Worm (Caenorhabditis elegans) whole organism, L4 larva: ENCODE data around the gene fbxa-55.

Source experiments
- F10B5.3 ChIP-seq: sonication (generic microtip); optimal IDR thresholded peaks from 2 replicates; lab custom pipeline; 2016; ENCODE audit warnings: mild to moderate bottlenecking, missing genetic modification characterization, missing compliant biosample characterization
- F49E8.2 ChIP-seq: sonication (generic microtip); optimal IDR thresholded peaks from 2 replicates; lab custom pipeline; 2016; ENCODE audit warnings: missing compliant biosample characterization, mild to moderate bottlenecking, missing genetic modification characterization, borderline replicate concordance
- Y105C5A.15 ChIP-seq: fragments of 200-800 bp; sonication (Bioruptor generic); IDR thresholded peaks from 2 replicates; pipeline ENCODE4 v1.3.6; 2022; ENCODE audit warnings: missing genetic modification characterization, missing compliant biosample characterization
- Y75B8A.6 ChIP-seq: fragments of 200-800 bp; sonication (Bioruptor generic); IDR thresholded peaks from 2 replicates; pipeline ENCODE4 v1.3.6; 2022; ENCODE audit warnings: missing genetic modification reagents, missing genetic modification characterization, missing compliant biosample characterization
- ama-1 ChIP-seq: fragments of 150-350 bp; optimal IDR thresholded peaks from 2 replicates; lab custom pipeline; 2014; ENCODE audit warnings: inconsistent platforms, mixed read lengths
- attf-4 ChIP-seq: sonication (generic microtip); optimal IDR thresholded peaks from 3 replicates; lab custom pipeline; 2017; ENCODE audit warnings: missing biosample characterization, missing genetic modification characterization
- ceh-20 ChIP-seq: fragments of 200-800 bp; sonication (Bioruptor generic); IDR thresholded peaks from 2 replicates; pipeline ENCODE4 v1.3.6; 2022; ENCODE audit warnings: missing genetic modification reagents, missing genetic modification characterization, missing compliant biosample characterization
- ceh-62 ChIP-seq: sonication (generic microtip); optimal IDR thresholded peaks from 2 replicates; lab custom pipeline; 2017; ENCODE audit warnings: missing biosample characterization, missing genetic modification characterization
- ces-1 ChIP-seq: fragments of 150-350 bp; sonication (generic microtip); optimal IDR thresholded peaks from 4 replicates; lab custom pipeline; 2014; ENCODE audit warnings: missing biosample characterization, missing genetic modification reagents, missing genetic modification characterization
- cey-2 ChIP-seq: sonication (generic microtip); optimal IDR thresholded peaks from 3 replicates; lab custom pipeline; 2017; ENCODE audit warnings: missing genetic modification characterization, mild to moderate bottlenecking, missing compliant biosample characterization, antibody characterized with exemption, borderline replicate concordance; ENCODE audit not compliant: insufficient read depth
- daf-16 ChIP-seq, 3 experiments: sonication (generic microtip); optimal IDR thresholded peaks; 2 replicates each; lab custom pipeline; 2016 to 2017; ENCODE audit warnings: missing genetic modification characterization in 3 of 3, missing genetic modification reagents in 3 of 3, mild to moderate bottlenecking in 2 of 3, missing compliant biosample characterization in 2 of 3, missing biosample characterization in 1 of 3, moderate library complexity in 1 of 3
- daf-19 ChIP-seq: fragments of 200-800 bp; sonication (Bioruptor generic); conservative IDR thresholded peaks from 2 replicates; pipeline ENCODE4 v1.3.6; 2022; ENCODE audit warnings: missing genetic modification characterization, missing compliant biosample characterization
- dmd-6 ChIP-seq: fragments of 200-800 bp; sonication (Bioruptor generic); IDR thresholded peaks from 2 replicates; pipeline ENCODE4 v1.3.6; 2022; ENCODE audit warnings: missing genetic modification reagents, missing genetic modification characterization, missing compliant biosample characterization
- dmd-8 ChIP-seq: fragments of 200-800 bp; sonication (Bioruptor generic); IDR thresholded peaks from 2 replicates; pipeline ENCODE4 v1.3.6; 2022; ENCODE audit warnings: missing genetic modification characterization, missing compliant biosample characterization
- duxl-1 ChIP-seq: sonication (generic microtip); optimal IDR thresholded peaks from 2 replicates; lab custom pipeline; 2016; ENCODE audit warnings: mild to moderate bottlenecking, missing genetic modification characterization, moderate library complexity, missing compliant biosample characterization; ENCODE audit not compliant: poor library complexity
- dve-1 ChIP-seq: sonication (generic microtip); optimal IDR thresholded peaks from 2 replicates; lab custom pipeline; 2017; ENCODE audit warnings: antibody characterized with exemption, mild to moderate bottlenecking, missing genetic modification characterization, missing compliant biosample characterization; ENCODE audit not compliant: insufficient read depth
- egl-43 ChIP-seq: fragments of 200-800 bp; sonication (Bioruptor generic); IDR thresholded peaks from 2 replicates; pipeline ENCODE4 v1.3.6; 2022; ENCODE audit warnings: missing genetic modification reagents, missing genetic modification characterization, missing compliant biosample characterization
- hlh-11 ChIP-seq: fragments of 200-800 bp; sonication (Bioruptor generic); optimal IDR thresholded peaks from 2 replicates; lab custom pipeline; 2018; ENCODE audit warnings: mild to moderate bottlenecking, missing genetic modification characterization, missing compliant biosample characterization
- hlh-30 ChIP-seq: sonication (generic microtip); optimal IDR thresholded peaks from 2 replicates; lab custom pipeline; 2017; ENCODE audit warnings: antibody characterized with exemption, mild to moderate bottlenecking, missing genetic modification characterization, missing compliant biosample characterization; ENCODE audit not compliant: insufficient read depth
- hmg-1.1 ChIP-seq: fragments of 200-800 bp; sonication (Bioruptor generic); IDR thresholded peaks from 2 replicates; pipeline ENCODE4 v1.3.6; 2022; ENCODE audit warnings: missing genetic modification reagents, missing genetic modification characterization, missing compliant biosample characterization
- lin-29 ChIP-seq: fragments of 200-800 bp; sonication (Bioruptor generic); IDR thresholded peaks from 2 replicates; pipeline ENCODE4 v1.3.6; 2022; ENCODE audit warnings: missing genetic modification reagents, missing genetic modification characterization, missing compliant biosample characterization
- lin-38 ChIP-seq: fragments of 200-800 bp; sonication (Bioruptor generic); IDR thresholded peaks from 2 replicates; pipeline ENCODE4 v1.3.6; 2022; ENCODE audit warnings: missing genetic modification reagents, missing genetic modification characterization, missing compliant biosample characterization
- lin-39 ChIP-seq: fragments of 150-350 bp; optimal IDR thresholded peaks from 2 replicates; lab custom pipeline; 2014; ENCODE audit warnings: missing biosample characterization, missing genetic modification reagents, missing genetic modification characterization
- mep-1 ChIP-seq: fragments of 150-350 bp; sonication (generic microtip); optimal IDR thresholded peaks from 3 replicates; lab custom pipeline; 2014; ENCODE audit warnings: missing biosample characterization, missing genetic modification characterization
- mes-2 ChIP-seq: sonication (generic microtip); optimal IDR thresholded peaks from 2 replicates; lab custom pipeline; 2016; ENCODE audit warnings: missing genotype, mild to moderate bottlenecking, missing genetic modification characterization, missing compliant biosample characterization; ENCODE audit not compliant: poor library complexity, severe bottlenecking
- nhr-10 ChIP-seq: fragments of 150-350 bp; optimal IDR thresholded peaks from 2 replicates; lab custom pipeline; 2014; ENCODE audit warnings: missing biosample characterization, missing genetic modification characterization
- nhr-102 ChIP-seq: sonication (generic microtip); optimal IDR thresholded peaks from 2 replicates; lab custom pipeline; 2016; ENCODE audit warnings: mild to moderate bottlenecking, missing genetic modification characterization, moderate library complexity, missing compliant biosample characterization
- nhr-11 ChIP-seq: fragments of 150-350 bp; optimal IDR thresholded peaks from 2 replicates; lab custom pipeline; 2014; ENCODE audit warnings: missing biosample characterization, missing genetic modification characterization
- nhr-28 ChIP-seq: fragments of 150-350 bp; optimal IDR thresholded peaks from 2 replicates; lab custom pipeline; 2014; ENCODE audit warnings: missing biosample characterization, missing genetic modification characterization
- nhr-41 ChIP-seq: fragments of 200-800 bp; sonication (Bioruptor generic); IDR thresholded peaks from 2 replicates; pipeline ENCODE4 v1.3.6; 2022; ENCODE audit warnings: missing genetic modification reagents, missing genetic modification characterization, missing compliant biosample characterization
- nhr-42 ChIP-seq: fragments of 200-800 bp; sonication (Bioruptor generic); IDR thresholded peaks from 2 replicates; pipeline ENCODE4 v1.3.6; 2022; ENCODE audit warnings: missing genetic modification characterization, missing compliant biosample characterization
- nhr-76 ChIP-seq: fragments of 150-350 bp; optimal IDR thresholded peaks from 2 replicates; lab custom pipeline; 2014; ENCODE audit warnings: missing biosample characterization, missing genetic modification characterization
- pha-4 ChIP-seq, 2 experiments: fragments of 150-350 bp in 1 of 2; fragments of 200-800 bp in 1 of 2; sonication (Bioruptor generic) in 1 of 2; IDR thresholded peaks in 1 of 2; optimal IDR thresholded peaks in 1 of 2; 2 replicates each; pipeline versions ENCODE4 v1.3.6 to Lab custom; 2014 to 2022; ENCODE audit warnings: missing genetic modification characterization in 2 of 2, missing genetic modification reagents in 2 of 2, missing biosample characterization in 1 of 2, missing compliant biosample characterization in 1 of 2
- php-3 ChIP-seq: fragments of 200-800 bp; sonication (Bioruptor generic); IDR thresholded peaks from 2 replicates; pipeline ENCODE4 v1.3.6; 2022; ENCODE audit warnings: missing genetic modification reagents, missing genetic modification characterization, missing compliant biosample characterization
- rbr-2 ChIP-seq: sonication (generic microtip); optimal IDR thresholded peaks from 2 replicates; lab custom pipeline; 2016; ENCODE audit warnings: missing genotype, missing genetic modification characterization, missing compliant biosample characterization
- saeg-2 ChIP-seq: fragments of 200-800 bp; sonication (Bioruptor generic); IDR thresholded peaks from 2 replicates; pipeline ENCODE4 v1.3.6; 2022; ENCODE audit warnings: missing genetic modification reagents, missing genetic modification characterization, missing compliant biosample characterization
- set-16 ChIP-seq: fragments of 200-800 bp; sonication (Bioruptor generic); IDR thresholded peaks from 2 replicates; pipeline ENCODE4 v1.3.6; 2022; ENCODE audit warnings: missing genetic modification reagents, missing genetic modification characterization, missing compliant biosample characterization
- snpc-1.2 ChIP-seq: fragments of 200-800 bp; sonication (Bioruptor generic); IDR thresholded peaks from 2 replicates; pipeline ENCODE4 v1.3.6; 2022; ENCODE audit warnings: missing genetic modification reagents, missing genetic modification characterization, missing compliant biosample characterization
- spr-1 ChIP-seq: sonication (generic microtip); optimal IDR thresholded peaks from 2 replicates; lab custom pipeline; 2016; ENCODE audit warnings: mild to moderate bottlenecking, missing genetic modification characterization, missing compliant biosample characterization
- tra-1 ChIP-seq: fragments of 200-800 bp; sonication (Bioruptor generic); IDR thresholded peaks from 2 replicates; pipeline ENCODE4 v1.3.6; 2022; ENCODE audit warnings: missing genetic modification reagents, missing genetic modification characterization, missing compliant biosample characterization
- unc-130 ChIP-seq: sonication (generic microtip); optimal IDR thresholded peaks from 2 replicates; lab custom pipeline; 2016; ENCODE audit warnings: missing genetic modification reagents, missing genetic modification characterization, missing compliant biosample characterization
- vab-7 ChIP-seq: fragments of 200-800 bp; sonication (Bioruptor generic); IDR thresholded peaks from 2 replicates; pipeline ENCODE4 v1.3.6; 2022; ENCODE audit warnings: missing genetic modification reagents, missing genetic modification characterization, missing compliant biosample characterization
- zfp-3 ChIP-seq: fragments of 200-800 bp; sonication (Bioruptor generic); conservative IDR thresholded peaks from 2 replicates; pipeline ENCODE4 v1.3.6; 2022; ENCODE audit warnings: missing genetic modification reagents, missing genetic modification characterization, missing compliant biosample characterization
- zip-11 ChIP-seq: fragments of 200-800 bp; sonication (Bioruptor generic); IDR thresholded peaks from 2 replicates; pipeline ENCODE4 v1.3.6; 2022; ENCODE audit warnings: missing genetic modification characterization, missing compliant biosample characterization
- zip-2 ChIP-seq: fragments of 150-350 bp; optimal IDR thresholded peaks from 2 replicates; lab custom pipeline; 2014; ENCODE audit warnings: missing biosample characterization, missing genetic modification characterization

Gene fbxa-55

ce11 chrIII:981960-982359 lies 46.1 kb upstream of the fbxa-55 start (continued):
- TF ChIP-seq cey-2 (tag; lab: Kevin White, UChicago) (no peak), zip-2 (tag; lab: Kevin White, UChicago) (no peak), dve-1 (peak; percentile 19), hlh-11 (peak; percentile 34), hmg-1.1 (peak; percentile 59)

- TF ChIP-seq mes-2 (tag; lab: Kevin White, UChicago), result peak; percentile 31
- peak; percentile 48; the same call in 1 of the 2 replicates for TF ChIP-seq egl-43 (GFP tag; lab: Robert Waterston, UW)
- TF ChIP-seq set-16, result peak; percentile 90
- 0 out of 2 replicates have a peak, but pooled peaks have one; percentile 21 for TF ChIP-seq lin-38
- no peak for TF ChIP-seq dmd-8 (GFP tag; lab: Robert Waterston, UW)
- 0 out of 2 replicates have a peak, but pooled peaks have one; percentile 48 for TF ChIP-seq pha-4 (GFP tag; IDR thresholded peaks at IDR 0.05; lab: Robert Waterston, UW)
- no peak for TF ChIP-seq pha-4 (tag; optimal IDR thresholded peaks at IDR 0.05; lab: Kevin White, UChicago)
- TF ChIP-seq, all 104 proteins: peak for 5
These were observed 43.0 kb upstream of the fbxa-55 start for ce11 chrIII:978889-979288.

ce11 chrIII:970928-971327 lies 35.0 kb upstream of the fbxa-55 start:
- TF ChIP-seq ceh-20 (GFP tag; lab: Robert Waterston, UW), result no peak
- no peak for TF ChIP-seq nhr-102 (tag; lab: Kevin White, UChicago)
- TF ChIP-seq zip-11 (GFP tag; lab: Robert Waterston, UW), result no peak
- no peak for TF ChIP-seq dmd-6 (GFP tag; lab: Robert Waterston, UW)
- TF ChIP-seq mep-1 (tag; lab: Kevin White, UChicago), result no peak
- TF ChIP-seq ces-1 (GFP tag; lab: Kevin White, UChicago), result no peak
- TF ChIP-seq F10B5.3 (tag; lab: Kevin White, UChicago), result no peak
- no peak for TF ChIP-seq lin-38
- no peak for TF ChIP-seq zfp-3 (GFP tag; lab: Robert Waterston, UW)
- TF ChIP-seq nhr-76 (tag; lab: Kevin White, UChicago), result no peak
- no peak for TF ChIP-seq hlh-30 (tag; lab: Kevin White, UChicago)
- TF ChIP-seq vab-7 (GFP tag; lab: Robert Waterston, UW), result no peak
- no peak for TF ChIP-seq daf-16 (GFP tag; optimal IDR thresholded peaks at IDR 0.05; lab: Kevin White, UChicago)
- TF ChIP-seq daf-16 (tag; optimal IDR thresholded peaks at IDR 0.05; lab: Kevin White, UChicago), result no peak
- TF ChIP-seq unc-130 (GFP tag; lab: Kevin White, UChicago), result no peak
- TF ChIP-seq rbr-2 (tag; lab: Kevin White, UChicago), result no peak
- TF ChIP-seq snpc-1.2 (GFP tag; lab: Robert Waterston, UW), result 0 out of 2 replicates have a peak, but pooled peaks have one; percentile 57
- TF ChIP-seq lin-39, result no peak
- TF ChIP-seq Y75B8A.6 (GFP tag; lab: Robert Waterston, UW), result no peak
- peak; percentile 91 for TF ChIP-seq set-16
- no peak for TF ChIP-seq attf-4 (tag; lab: Kevin White, UChicago)
- TF ChIP-seq hmg-1.1, result no peak
- TF ChIP-seq F49E8.2 (tag; lab: Kevin White, UChicago), result no peak
- TF ChIP-seq nhr-42 (GFP tag; lab: Robert Waterston, UW), result no peak
- TF ChIP-seq saeg-2, result no peak
- no peak for TF ChIP-seq ceh-62 (tag; lab: Kevin White, UChicago)
- no peak for TF ChIP-seq dve-1
- 0 out of 2 replicates have a peak, but pooled peaks have one; percentile 27 for TF ChIP-seq egl-43 (GFP tag; lab: Robert Waterston, UW)
- no peak for TF ChIP-seq tra-1 (GFP tag; lab: Robert Waterston, UW)
- no peak for TF ChIP-seq spr-1
- no peak for TF ChIP-seq ama-1 (lab: Kevin White, UChicago)
- TF ChIP-seq duxl-1, result no peak
- TF ChIP-seq Y105C5A.15 (GFP tag; lab: Robert Waterston, UW), result no peak
- no peak for TF ChIP-seq nhr-11 (tag; lab: Kevin White, UChicago)
- TF ChIP-seq nhr-28, result no peak
- peak; percentile 19; the same call in 1 of the 2 replicates for TF ChIP-seq php-3 (GFP tag; lab: Robert Waterston, UW)
- TF ChIP-seq nhr-10 (tag; lab: Kevin White, UChicago), result no peak
- no peak for TF ChIP-seq lin-29 (GFP tag; lab: Robert Waterston, UW)
- TF ChIP-seq daf-19, result no peak
- no peak for TF ChIP-seq nhr-41 (GFP tag; lab: Robert Waterston, UW)
- TF ChIP-seq dmd-8 (GFP tag; lab: Robert Waterston, UW), result no peak
